Worm (Caenorhabditis elegans) whole organism, L3 larva: Measurements from ENCODE around the gene col-139.

ENCODE experiments used
- aly-2 ChIP-seq: fragments of 150-350 bp; optimal IDR thresholded peaks from 2 replicates; lab custom pipeline; 2014; ENCODE audit warnings: missing biosample characterization, missing genetic modification characterization
- fos-1 ChIP-seq: fragments of 150-350 bp; optimal IDR thresholded peaks from 2 replicates; lab custom pipeline; 2014; ENCODE audit warnings: missing biosample characterization, missing genetic modification characterization

DNA sequence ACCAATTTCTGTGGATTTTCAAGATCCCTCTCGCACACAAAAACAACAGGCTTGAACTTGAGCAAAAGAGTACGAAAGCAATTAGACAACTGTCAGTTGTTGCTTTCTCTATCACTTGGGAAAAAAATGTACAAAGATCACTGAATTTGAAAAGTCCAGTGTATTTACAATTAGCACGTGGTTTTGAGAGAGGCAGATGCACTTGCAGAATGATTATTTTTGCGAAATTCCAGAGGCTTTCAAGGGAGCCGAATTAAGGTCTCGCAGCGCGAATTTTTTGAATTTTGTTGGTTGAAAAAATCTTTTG, 39.5 kb upstream of the col-139 start:
- no peak for TF ChIP-seq fos-1 (tag; lab: Kevin White, UChicago)
- no peak for TF ChIP-seq aly-2 (tag; lab: Kevin White, UChicago)
